Worm (Caenorhabditis elegans): ENCODE measurements around the gene hlh-26.

hlh-26 gene

ce11 chrII:5522637-5523036 lies 10.9 kb downstream of the hlh-26 start, which contains the start of gene ZK177.11:
ZK177.11 (plus strand) TSS chrII:5522937.
- TF ChIP-seq tra-4 (tag; optimal IDR thresholded peaks at IDR 0.05) (no peak), sea-1 (GFP tag; conservative IDR thresholded peaks at IDR 0.05) (no peak), aly-1 (tag; optimal IDR thresholded peaks at IDR 0.05) (no peak), pes-1 (GFP tag; IDR thresholded peaks at IDR 0.05) (no peak), ama-1 (optimal IDR thresholded peaks at IDR 0.05) (no peak), F13C5.2 (tag; optimal IDR thresholded peaks at IDR 0.05) (no peak), ceh-13 (GFP tag; optimal IDR thresholded peaks at IDR 0.05) (no peak), hmg-4 (GFP tag; optimal IDR thresholded peaks at IDR 0.05) (no peak), ets-7 (tag; optimal IDR thresholded peaks at IDR 0.05) (no peak), B0310.2 (tag; optimal IDR thresholded peaks at IDR 0.05) (no peak), scrt-1 (GFP tag; IDR thresholded peaks at IDR 0.05) (no peak), hnd-1 (tag; optimal IDR thresholded peaks at IDR 0.05) (no peak)

ce11 chrII:5521411-5521810 lies 12.1 kb downstream of the hlh-26 start, which contains the start of gene ZK177.12:
ZK177.12 (plus strand) TSS chrII:5521711.
- TF ChIP-seq flt-1 (GFP tag; IDR thresholded peaks at IDR 0.05) (no peak), pes-1 (GFP tag; IDR thresholded peaks at IDR 0.05) (no peak), tbx-11 (GFP tag; IDR thresholded peaks at IDR 0.05) (no peak), hmbx-1 (tag; optimal IDR thresholded peaks at IDR 0.05) (no peak), ceh-13 (GFP tag; optimal IDR thresholded peaks at IDR 0.05) (no peak), F13C5.2 (tag; optimal IDR thresholded peaks at IDR 0.05) (no peak), ets-7 (tag; optimal IDR thresholded peaks at IDR 0.05) (no peak), B0310.2 (tag; optimal IDR thresholded peaks at IDR 0.05) (no peak), sea-1 (GFP tag; conservative IDR thresholded peaks at IDR 0.05) (no peak), aly-1 (tag; optimal IDR thresholded peaks at IDR 0.05) (no peak), tbx-37 (GFP tag; conservative IDR thresholded peaks at IDR 0.05) (no peak), tra-4 (tag; optimal IDR thresholded peaks at IDR 0.05) (no peak), ceh-36 (tag; optimal IDR thresholded peaks at IDR 0.05) (no peak), hnd-1 (tag; optimal IDR thresholded peaks at IDR 0.05) (no peak), hmg-4 (GFP tag; optimal IDR thresholded peaks at IDR 0.05) (no peak)

- TF ChIP-seq flt-1 (GFP tag; IDR thresholded peaks at IDR 0.05) (no peak), B0310.2 (tag; optimal IDR thresholded peaks at IDR 0.05) (no peak), ceh-13 (GFP tag; optimal IDR thresholded peaks at IDR 0.05) (no peak), hmbx-1 (tag; optimal IDR thresholded peaks at IDR 0.05) (no peak), aly-1 (tag; optimal IDR thresholded peaks at IDR 0.05) (no peak), sea-1 (GFP tag; conservative IDR thresholded peaks at IDR 0.05) (no peak)
These were observed 14.6 kb downstream of the hlh-26 start, which contains the start of gene ZK177.2 for ce11 chrII:5518910-5519309. ZK177.2 (plus strand) TSS chrII:5519210.

- TF ChIP-seq ceh-36 (tag; optimal IDR thresholded peaks at IDR 0.05) (no peak), pes-1 (GFP tag; IDR thresholded peaks at IDR 0.05) (no peak), tbx-37 (GFP tag; conservative IDR thresholded peaks at IDR 0.05) (no peak), tra-4 (tag; optimal IDR thresholded peaks at IDR 0.05) (no peak), scrt-1 (GFP tag; IDR thresholded peaks at IDR 0.05) (no peak), ets-7 (tag; optimal IDR thresholded peaks at IDR 0.05) (no peak), B0310.2 (tag; optimal IDR thresholded peaks at IDR 0.05) (no peak)
These were observed 15.5 kb downstream of the hlh-26 start for ce11 chrII:5518055-5518454.

- TF ChIP-seq B0310.2 (tag; optimal IDR thresholded peaks at IDR 0.05) (no peak), ets-7 (tag; optimal IDR thresholded peaks at IDR 0.05) (no peak), hnd-1 (tag; optimal IDR thresholded peaks at IDR 0.05) (no peak), pes-1 (GFP tag; IDR thresholded peaks at IDR 0.05) (no peak), aly-1 (tag; optimal IDR thresholded peaks at IDR 0.05) (no peak), tra-4 (tag; optimal IDR thresholded peaks at IDR 0.05) (no peak), F13C5.2 (tag; optimal IDR thresholded peaks at IDR 0.05) (no peak), ceh-36 (tag; optimal IDR thresholded peaks at IDR 0.05) (no peak), sea-1 (GFP tag; conservative IDR thresholded peaks at IDR 0.05) (no peak), ceh-13 (GFP tag; optimal IDR thresholded peaks at IDR 0.05) (no peak), scrt-1 (GFP tag; IDR thresholded peaks at IDR 0.05) (no peak), hmbx-1 (tag; optimal IDR thresholded peaks at IDR 0.05) (no peak), tbx-11 (GFP tag; IDR thresholded peaks at IDR 0.05) (no peak), flt-1 (GFP tag; IDR thresholded peaks at IDR 0.05) (no peak), hmg-4 (GFP tag; optimal IDR thresholded peaks at IDR 0.05) (no peak), ama-1 (optimal IDR thresholded peaks at IDR 0.05) (no peak)
These were observed 15.9 kb downstream of the hlh-26 start, which contains the start of gene ZK177.9 for ce11 chrII:5517643-5518042. ZK177.9 (minus strand) TSS chrII:5517743.

ce11 chrII:5515542-5515941 lies 18.0 kb downstream of the hlh-26 start, which contains the start of gene ZK177.3:
ZK177.3 (plus strand) TSS chrII:5515842.
- TF ChIP-seq sea-1 (GFP tag; conservative IDR thresholded peaks at IDR 0.05), result no peak
- no peak for TF ChIP-seq ets-7 (tag; optimal IDR thresholded peaks at IDR 0.05)
- TF ChIP-seq hnd-1 (tag; optimal IDR thresholded peaks at IDR 0.05), result no peak
- TF ChIP-seq ceh-36 (tag; optimal IDR thresholded peaks at IDR 0.05), result no peak
- no peak for TF ChIP-seq ceh-13 (GFP tag; optimal IDR thresholded peaks at IDR 0.05)
- TF ChIP-seq flt-1 (GFP tag; IDR thresholded peaks at IDR 0.05), result no peak
- no peak for TF ChIP-seq pes-1 (GFP tag; IDR thresholded peaks at IDR 0.05)
- TF ChIP-seq tbx-37 (GFP tag; conservative IDR thresholded peaks at IDR 0.05), result no peak
- no peak for TF ChIP-seq aly-1 (tag; optimal IDR thresholded peaks at IDR 0.05)
- TF ChIP-seq scrt-1 (GFP tag; IDR thresholded peaks at IDR 0.05), result no peak
- no peak for TF ChIP-seq hmbx-1 (tag; optimal IDR thresholded peaks at IDR 0.05)
- no peak for TF ChIP-seq tbx-11 (GFP tag; IDR thresholded peaks at IDR 0.05)
- TF ChIP-seq ama-1 (optimal IDR thresholded peaks at IDR 0.05), result no peak
- no peak for TF ChIP-seq B0310.2 (tag; optimal IDR thresholded peaks at IDR 0.05)
- TF ChIP-seq F13C5.2 (tag; optimal IDR thresholded peaks at IDR 0.05), result no peak
- no peak for TF ChIP-seq hmg-4 (GFP tag; optimal IDR thresholded peaks at IDR 0.05)
- no peak for TF ChIP-seq tra-4 (tag; optimal IDR thresholded peaks at IDR 0.05)

ce11 chrII:5514846-5515245 lies 18.7 kb downstream of the hlh-26 start, which contains the start of gene sahd-1:
sahd-1 (minus strand) TSS chrII:5514945.
- no peak for TF ChIP-seq ets-7 (tag; optimal IDR thresholded peaks at IDR 0.05)
- no peak for TF ChIP-seq hmg-4 (GFP tag; optimal IDR thresholded peaks at IDR 0.05)
- no peak for TF ChIP-seq tra-4 (tag; optimal IDR thresholded peaks at IDR 0.05)
- TF ChIP-seq ceh-36 (tag; optimal IDR thresholded peaks at IDR 0.05), result no peak
- TF ChIP-seq ama-1 (optimal IDR thresholded peaks at IDR 0.05), result no peak
- TF ChIP-seq hmbx-1 (tag; optimal IDR thresholded peaks at IDR 0.05), result no peak
- no peak for TF ChIP-seq tbx-37 (GFP tag; conservative IDR thresholded peaks at IDR 0.05)
- no peak for TF ChIP-seq aly-1 (tag; optimal IDR thresholded peaks at IDR 0.05)
- no peak for TF ChIP-seq F13C5.2 (tag; optimal IDR thresholded peaks at IDR 0.05)
- TF ChIP-seq pes-1 (GFP tag; IDR thresholded peaks at IDR 0.05), result no peak
- TF ChIP-seq scrt-1 (GFP tag; IDR thresholded peaks at IDR 0.05), result no peak
- TF ChIP-seq flt-1 (GFP tag; IDR thresholded peaks at IDR 0.05), result no peak
- no peak for TF ChIP-seq B0310.2 (tag; optimal IDR thresholded peaks at IDR 0.05)
- no peak for TF ChIP-seq ceh-13 (GFP tag; optimal IDR thresholded peaks at IDR 0.05)
- no peak for TF ChIP-seq sea-1 (GFP tag; conservative IDR thresholded peaks at IDR 0.05)
- TF ChIP-seq tbx-11 (GFP tag; IDR thresholded peaks at IDR 0.05), result no peak
- no peak for TF ChIP-seq hnd-1 (tag; optimal IDR thresholded peaks at IDR 0.05)

Measured in whole organism, early embryonic.